Worm (Caenorhabditis elegans) whole organism, late embryonic: ENCODE results near the gene T05D4.2.

Experiments
- C08G9.2 ChIP-seq: sonication (generic microtip); optimal IDR thresholded peaks from 2 replicates; lab custom pipeline; 2016; ENCODE audit warnings: mild to moderate bottlenecking, missing genetic modification characterization, moderate library complexity, missing compliant biosample characterization
- C38D4.7 ChIP-seq: fragments of 200-800 bp; sonication (Bioruptor generic); optimal IDR thresholded peaks from 2 replicates; lab custom pipeline; 2018; ENCODE audit warnings: mild to moderate bottlenecking, missing genetic modification characterization, moderate library complexity, missing compliant biosample characterization
- F13H6.1 ChIP-seq: sonication (generic microtip); optimal IDR thresholded peaks from 2 replicates; lab custom pipeline; 2016; ENCODE audit warnings: missing genetic modification characterization, missing compliant biosample characterization
- Y22D7AL.16 ChIP-seq: sonication (generic microtip); optimal IDR thresholded peaks from 2 replicates; lab custom pipeline; 2016; ENCODE audit warnings: missing genetic modification characterization, missing compliant biosample characterization
- ama-1 ChIP-seq: fragments of 150-350 bp; optimal IDR thresholded peaks from 2 replicates; lab custom pipeline; 2014
- ceh-18 ChIP-seq: sonication (generic microtip); optimal IDR thresholded peaks from 2 replicates; lab custom pipeline; 2016; ENCODE audit warnings: missing genetic modification characterization, missing compliant biosample characterization
- ceh-19 ChIP-seq: fragments of 200-800 bp; sonication (Bioruptor generic); optimal IDR thresholded peaks from 2 replicates; lab custom pipeline; 2018; ENCODE audit warnings: mild to moderate bottlenecking, missing genetic modification characterization, missing compliant biosample characterization
- ceh-2 ChIP-seq: sonication (generic microtip); optimal IDR thresholded peaks from 2 replicates; lab custom pipeline; 2016; ENCODE audit warnings: missing genotype, missing genetic modification characterization, missing compliant biosample characterization
- ceh-22 ChIP-seq: sonication (generic microtip); optimal IDR thresholded peaks from 2 replicates; lab custom pipeline; 2017; ENCODE audit warnings: missing biosample characterization, missing genetic modification characterization
- ceh-24 ChIP-seq: sonication (generic microtip); optimal IDR thresholded peaks from 2 replicates; lab custom pipeline; 2016; ENCODE audit warnings: mild to moderate bottlenecking, missing genetic modification characterization, missing compliant biosample characterization
- ceh-30 ChIP-seq: fragments of 150-350 bp; optimal IDR thresholded peaks from 2 replicates; lab custom pipeline; 2014; ENCODE audit warnings: missing biosample characterization, missing genetic modification characterization
- ceh-34 ChIP-seq: sonication (generic microtip); optimal IDR thresholded peaks from 2 replicates; lab custom pipeline; 2016; ENCODE audit warnings: mild to moderate bottlenecking, missing genetic modification characterization, missing compliant biosample characterization
- ceh-48 ChIP-seq: sonication (generic microtip); optimal IDR thresholded peaks from 2 replicates; lab custom pipeline; 2016; ENCODE audit warnings: missing genetic modification characterization, inconsistent platforms, missing compliant biosample characterization
- ceh-6 ChIP-seq: fragments of 200-800 bp; sonication (Bioruptor generic); optimal IDR thresholded peaks from 2 replicates; lab custom pipeline; 2018; ENCODE audit warnings: mild to moderate bottlenecking, missing genetic modification characterization, missing compliant biosample characterization
- dve-1 ChIP-seq: sonication (generic microtip); optimal IDR thresholded peaks from 2 replicates; lab custom pipeline; 2017; ENCODE audit warnings: antibody characterized with exemption, mild to moderate bottlenecking, missing genetic modification characterization, missing compliant biosample characterization
- elt-2 ChIP-seq: sonication (generic microtip); optimal IDR thresholded peaks from 2 replicates; lab custom pipeline; 2016; ENCODE audit warnings: missing genetic modification reagents, missing genetic modification characterization, missing compliant biosample characterization
- elt-4 ChIP-seq: sonication (generic microtip); optimal IDR thresholded peaks from 2 replicates; lab custom pipeline; 2016; ENCODE audit warnings: missing genetic modification characterization, missing compliant biosample characterization
- ets-4 ChIP-seq: sonication (generic microtip); optimal IDR thresholded peaks from 2 replicates; lab custom pipeline; 2016; ENCODE audit warnings: missing genetic modification characterization, missing compliant biosample characterization
- fkh-6 ChIP-seq: sonication (generic microtip); optimal IDR thresholded peaks from 2 replicates; lab custom pipeline; 2016; ENCODE audit warnings: missing genetic modification characterization, missing compliant biosample characterization
- gmeb-2 ChIP-seq: sonication (generic microtip); optimal IDR thresholded peaks from 2 replicates; lab custom pipeline; 2016; ENCODE audit warnings: missing genetic modification characterization, inconsistent platforms, missing compliant biosample characterization
- hlh-15 ChIP-seq: sonication (generic microtip); optimal IDR thresholded peaks from 2 replicates; lab custom pipeline; 2016; ENCODE audit warnings: missing genetic modification characterization, missing compliant biosample characterization
- hlh-6 ChIP-seq: sonication (generic microtip); optimal IDR thresholded peaks from 2 replicates; lab custom pipeline; 2016; ENCODE audit warnings: missing genotype, missing genetic modification characterization, missing compliant biosample characterization
- lim-6 ChIP-seq: sonication (generic microtip); optimal IDR thresholded peaks from 2 replicates; lab custom pipeline; 2016; ENCODE audit warnings: missing genetic modification characterization, missing compliant biosample characterization
- lin-11 ChIP-seq: fragments of 200-800 bp; sonication (Bioruptor generic); optimal IDR thresholded peaks from 2 replicates; lab custom pipeline; 2018; ENCODE audit warnings: mild to moderate bottlenecking, missing genetic modification characterization, missing compliant biosample characterization
- nhr-232 ChIP-seq: sonication (generic microtip); optimal IDR thresholded peaks from 2 replicates; lab custom pipeline; 2016; ENCODE audit warnings: missing genetic modification characterization, missing compliant biosample characterization
- pag-3 ChIP-seq: sonication (generic microtip); optimal IDR thresholded peaks from 2 replicates; lab custom pipeline; 2016; ENCODE audit warnings: missing compliant biosample characterization, missing genetic modification characterization, borderline replicate concordance
- pat-9 ChIP-seq: fragments of 200-800 bp; sonication (Bioruptor generic); optimal IDR thresholded peaks from 2 replicates; lab custom pipeline; 2018; ENCODE audit warnings: mild to moderate bottlenecking, missing genetic modification characterization, moderate library complexity, missing compliant biosample characterization
- pha-2 ChIP-seq: sonication (generic microtip); optimal IDR thresholded peaks from 2 replicates; lab custom pipeline; 2017; ENCODE audit warnings: mild to moderate bottlenecking, missing genetic modification characterization, missing compliant biosample characterization
- ref-2 ChIP-seq: sonication (generic microtip); optimal IDR thresholded peaks from 2 replicates; lab custom pipeline; 2016; ENCODE audit warnings: missing genetic modification characterization, missing compliant biosample characterization
- sdc-2 ChIP-seq: sonication (generic microtip); optimal IDR thresholded peaks from 2 replicates; lab custom pipeline; 2016; ENCODE audit warnings: missing genotype, missing genetic modification characterization, missing compliant biosample characterization
- sox-2 ChIP-seq: fragments of 200-800 bp; sonication (Bioruptor generic); IDR thresholded peaks from 2 replicates; pipeline ENCODE4 v1.3.6; 2022; ENCODE audit warnings: missing genetic modification reagents, missing genetic modification characterization, missing compliant biosample characterization
- sox-4 ChIP-seq: sonication (generic microtip); optimal IDR thresholded peaks from 2 replicates; lab custom pipeline; 2017; ENCODE audit warnings: mild to moderate bottlenecking, missing genetic modification characterization, inconsistent platforms, missing compliant biosample characterization
- syd-9 ChIP-seq: sonication (generic microtip); optimal IDR thresholded peaks from 2 replicates; lab custom pipeline; 2016; ENCODE audit warnings: mild to moderate bottlenecking, missing genetic modification characterization, moderate library complexity, missing compliant biosample characterization
- tbx-2 ChIP-seq: sonication (generic microtip); optimal IDR thresholded peaks from 2 replicates; lab custom pipeline; 2016; ENCODE audit warnings: missing genetic modification characterization, missing compliant biosample characterization
- ttx-3 ChIP-seq: sonication (generic microtip); optimal IDR thresholded peaks from 2 replicates; lab custom pipeline; 2016; ENCODE audit warnings: missing genetic modification reagents, missing genetic modification characterization, missing compliant biosample characterization
- unc-86 ChIP-seq: sonication (generic microtip); optimal IDR thresholded peaks from 2 replicates; lab custom pipeline; 2016; ENCODE audit warnings: missing genetic modification characterization, missing compliant biosample characterization

Gene T05D4.2

DNA sequence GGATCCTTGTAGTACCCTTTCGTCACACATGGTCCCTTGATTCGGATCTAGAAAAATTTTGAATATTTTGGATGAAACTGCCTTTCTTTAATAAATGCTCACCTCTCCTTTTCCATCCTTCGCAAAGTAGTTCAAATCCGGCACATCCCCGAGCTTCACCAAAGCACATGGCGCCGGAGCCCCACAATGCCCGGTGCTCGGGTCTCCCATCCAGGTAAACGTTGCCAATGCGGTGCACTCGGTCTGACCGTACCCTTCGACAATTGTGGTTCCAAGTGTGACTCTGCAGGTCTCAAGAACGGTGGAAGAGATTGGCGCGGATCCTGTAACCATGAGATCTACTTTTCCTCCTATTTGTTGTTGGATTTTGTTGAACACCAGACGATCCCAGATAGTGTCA, 22.1 kb downstream of the T05D4.2 start:
- TF ChIP-seq ceh-2 (tag; lab: Kevin White, UChicago) = no peak
- TF ChIP-seq syd-9 = no peak
- no peak for TF ChIP-seq pat-9 (tag; lab: Kevin White, UChicago)
- TF ChIP-seq ceh-24 (tag; lab: Kevin White, UChicago) = no peak
- TF ChIP-seq, all 69 proteins: peak for 0

DNA sequence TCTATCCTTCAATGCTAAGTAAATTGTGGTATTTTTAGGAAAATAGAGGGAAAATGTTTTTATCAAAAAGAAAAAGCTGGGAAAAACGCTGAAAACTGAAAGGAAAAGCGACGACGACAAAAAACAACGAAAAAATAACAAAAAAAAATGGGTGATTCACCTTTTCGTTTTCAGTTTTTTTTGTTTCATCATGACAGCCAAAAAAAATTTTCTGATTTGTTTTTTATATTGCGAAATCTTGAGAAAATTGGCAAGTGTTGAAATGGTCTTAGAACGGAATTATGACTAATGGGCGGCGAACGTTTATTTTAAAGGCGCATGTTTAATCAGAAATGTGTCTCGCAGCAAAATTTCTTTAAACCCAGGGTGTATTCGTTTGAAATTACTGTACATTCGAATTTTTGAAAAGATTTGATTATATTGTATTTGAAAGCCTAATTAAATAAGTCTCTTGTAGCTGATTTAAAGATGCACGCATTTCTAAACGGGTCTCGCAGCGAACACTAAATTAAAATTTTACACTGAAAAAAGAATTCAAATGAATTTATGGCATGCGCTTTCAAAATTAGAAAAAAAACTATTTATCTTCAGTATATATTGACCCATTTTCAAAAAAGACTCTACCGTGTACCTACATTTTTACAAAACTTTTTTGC, 27.0 kb downstream of the T05D4.2 start:
- no peak for TF ChIP-seq fkh-6 (tag; lab: Kevin White, UChicago)
- no peak for TF ChIP-seq sox-2 (GFP tag; lab: Robert Waterston, UW)
- no peak for TF ChIP-seq elt-2 (tag; lab: Kevin White, UChicago)
- TF ChIP-seq F13H6.1 (tag; lab: Kevin White, UChicago) = no peak
- TF ChIP-seq ceh-48 (tag; lab: Kevin White, UChicago) = no peak
- TF ChIP-seq unc-86 (tag; lab: Kevin White, UChicago) = no peak
- TF ChIP-seq gmeb-2 (tag; lab: Kevin White, UChicago) = no peak
- no peak for TF ChIP-seq ceh-19
- TF ChIP-seq ceh-18 (tag; lab: Kevin White, UChicago) = no peak
- TF ChIP-seq ets-4 (tag; lab: Kevin White, UChicago) = no peak
- no peak for TF ChIP-seq elt-4
- TF ChIP-seq Y22D7AL.16 = no peak

DNA sequence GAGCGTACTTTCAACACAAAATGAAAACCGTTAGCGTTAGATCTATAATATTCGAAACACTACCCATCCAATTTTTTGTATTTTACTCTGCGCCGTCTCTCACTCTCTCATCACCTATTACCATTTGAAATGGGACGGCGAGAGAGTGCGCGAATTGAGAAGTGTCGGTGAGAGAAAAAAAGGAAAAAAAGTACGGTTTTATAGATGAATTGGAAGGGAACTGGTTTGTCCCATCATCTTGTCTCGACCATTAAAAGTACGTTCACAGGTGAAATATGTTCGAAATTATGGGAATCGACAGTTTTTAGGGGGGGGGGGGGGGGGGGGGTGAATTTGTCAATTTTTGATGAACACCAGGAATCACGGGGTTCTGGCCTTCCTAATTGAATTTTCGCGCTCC, 28.2 kb downstream of the T05D4.2 start:
- TF ChIP-seq tbx-2 (tag; lab: Kevin White, UChicago) (no peak), lim-6 (no peak), pag-3 (tag; lab: Kevin White, UChicago) (no peak), sdc-2 (tag; lab: Kevin White, UChicago) (no peak), ceh-6 (GFP tag; lab: Kevin White, UChicago) (no peak), fkh-6 (tag; lab: Kevin White, UChicago) (no peak), pha-2 (tag; lab: Kevin White, UChicago) (no peak), syd-9 (no peak), gmeb-2 (tag; lab: Kevin White, UChicago) (no peak), dve-1 (tag; lab: Kevin White, UChicago) (no peak), ceh-24 (tag; lab: Kevin White, UChicago) (no peak), hlh-6 (tag; lab: Kevin White, UChicago) (no peak), nhr-232 (no peak), ttx-3 (tag; lab: Kevin White, UChicago) (no peak), lin-11 (tag; lab: Kevin White, UChicago) (no peak), C38D4.7 (GFP tag; lab: Kevin White, UChicago) (no peak), ref-2 (tag; lab: Kevin White, UChicago) (no peak)

DNA sequence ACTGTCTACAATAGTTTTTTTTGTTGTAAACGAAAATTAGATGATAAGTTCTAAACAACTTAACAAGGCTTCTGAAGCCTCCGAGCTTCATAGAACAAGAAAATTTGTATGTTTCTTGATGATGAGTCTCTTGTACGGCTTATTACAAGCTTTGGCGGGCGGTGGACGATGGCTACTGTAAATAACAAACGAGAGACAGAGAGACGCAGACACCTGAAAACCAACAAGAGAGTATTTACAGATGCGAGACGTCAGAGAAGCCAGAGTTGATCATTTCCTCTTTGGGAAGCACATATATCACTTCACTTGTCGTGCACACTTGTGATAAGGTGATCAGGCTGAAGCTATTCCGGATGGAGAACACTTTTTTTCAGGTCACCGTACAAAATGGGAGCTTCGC, 32.0 kb downstream of the T05D4.2 start:
- no peak for TF ChIP-seq lin-11 (tag; lab: Kevin White, UChicago)
- no peak for TF ChIP-seq hlh-15 (tag; lab: Kevin White, UChicago)
- TF ChIP-seq sdc-2 (tag; lab: Kevin White, UChicago) = no peak
- TF ChIP-seq gmeb-2 (tag; lab: Kevin White, UChicago) = no peak
- TF ChIP-seq sox-2 (GFP tag; lab: Robert Waterston, UW) = no peak
- TF ChIP-seq C38D4.7 (GFP tag; lab: Kevin White, UChicago) = no peak
- TF ChIP-seq ama-1 (lab: Kevin White, UChicago) = no peak
- TF ChIP-seq sox-4 = no peak
- no peak for TF ChIP-seq ceh-30 (tag; lab: Kevin White, UChicago)
- no peak for TF ChIP-seq C08G9.2 (tag; lab: Kevin White, UChicago)
- no peak for TF ChIP-seq ceh-22 (tag; lab: Kevin White, UChicago)
- TF ChIP-seq ceh-34 (tag; lab: Kevin White, UChicago) = no peak
- TF ChIP-seq, all 69 proteins: peak for 0
